Fruit fly (Drosophila melanogaster) whole organism, embryonic: ENCODE results near the gene CG11891.
A peak's percentile ranks its signal among the peaks of the same experiment; 100 is the strongest.

Experiments
- B-H1 ChIP-seq: fragments of 200-800 bp; sonication (Bioruptor generic); IDR thresholded peaks from 3 replicates; pipeline ENCODE4 v1.3.6; 2022; ENCODE audit warnings: missing biosample characterization, missing genetic modification characterization
- B-H2 ChIP-seq: fragments of 200-800 bp; sonication (Bioruptor generic); optimal IDR thresholded peaks from 2 replicates; lab custom pipeline; 2018; ENCODE audit warnings: missing biosample characterization, mild to moderate bottlenecking, missing genetic modification characterization
- CG10147 ChIP-seq: fragments of 200-800 bp; sonication (Bioruptor generic); optimal IDR thresholded peaks from 2 replicates; lab custom pipeline; 2019; ENCODE audit warnings: missing biosample characterization, mild to moderate bottlenecking, missing genetic modification characterization, moderate library complexity
- CG10543 ChIP-seq: fragments of 200-800 bp; sonication (Bioruptor generic); optimal IDR thresholded peaks from 3 replicates; lab custom pipeline; 2017; ENCODE audit warnings: missing biosample characterization, mild to moderate bottlenecking, missing genetic modification characterization, moderate library complexity
- CG11560 ChIP-seq: fragments of 200-800 bp; sonication (Bioruptor generic); IDR thresholded peaks from 3 replicates; pipeline ENCODE4 v1.3.6; 2022; ENCODE audit warnings: missing biosample characterization, missing genetic modification characterization
- CG12219 ChIP-seq: fragments of 200-800 bp; sonication (Bioruptor generic); optimal IDR thresholded peaks from 3 replicates; lab custom pipeline; 2018; ENCODE audit warnings: missing biosample characterization, mild to moderate bottlenecking, missing genetic modification characterization
- CG12236 ChIP-seq: fragments of 200-800 bp; sonication (Bioruptor generic); optimal IDR thresholded peaks from 2 replicates; lab custom pipeline; 2016; ENCODE audit warnings: missing biosample characterization, missing genetic modification characterization
- CG1602 ChIP-seq: fragments of 200-800 bp; sonication (Bioruptor generic); optimal IDR thresholded peaks from 3 replicates; lab custom pipeline; 2016; ENCODE audit warnings: missing biosample characterization, missing genetic modification characterization
- CG1603 ChIP-seq: fragments of 200-800 bp; sonication (Bioruptor generic); optimal IDR thresholded peaks from 2 replicates; lab custom pipeline; 2019; ENCODE audit warnings: missing biosample characterization, mild to moderate bottlenecking, missing genetic modification characterization, moderate library complexity
- CG17186 ChIP-seq: fragments of 200-800 bp; sonication (Bioruptor generic); optimal IDR thresholded peaks from 3 replicates; lab custom pipeline; 2017; ENCODE audit warnings: missing biosample characterization, missing genetic modification reagents, missing genetic modification characterization
- CG18764 ChIP-seq: fragments of 200-800 bp; sonication (Bioruptor generic); optimal IDR thresholded peaks from 3 replicates; lab custom pipeline; 2016; ENCODE audit warnings: missing biosample characterization, missing genetic modification characterization
- CG2202 ChIP-seq: fragments of 200-800 bp; sonication (Bioruptor generic); optimal IDR thresholded peaks from 2 replicates; lab custom pipeline; 2018; ENCODE audit warnings: missing biosample characterization, mild to moderate bottlenecking, missing genetic modification characterization
- CG2678 ChIP-seq: fragments of 200-800 bp; sonication (Bioruptor generic); optimal IDR thresholded peaks from 3 replicates; lab custom pipeline; 2019; ENCODE audit warnings: missing biosample characterization, mild to moderate bottlenecking, missing genetic modification characterization, moderate library complexity
- CG30020 ChIP-seq: fragments of 200-800 bp; optimal IDR thresholded peaks from 2 replicates; lab custom pipeline; 2019; ENCODE audit warnings: missing biosample characterization, mild to moderate bottlenecking, missing genetic modification characterization, moderate library complexity
- CG30431 ChIP-seq: fragments of 200-800 bp; sonication (Bioruptor generic); optimal IDR thresholded peaks from 2 replicates; lab custom pipeline; 2017; ENCODE audit warnings: missing biosample characterization, missing genetic modification characterization
- CG32772 ChIP-seq: fragments of 200-800 bp; sonication (Bioruptor generic); IDR thresholded peaks from 2 replicates; pipeline ENCODE4 v1.3.6; 2022; ENCODE audit warnings: missing biosample characterization, missing genetic modification characterization
- CG33557 ChIP-seq: fragments of 200-800 bp; sonication (Bioruptor generic); optimal IDR thresholded peaks from 2 replicates; lab custom pipeline; 2019; ENCODE audit warnings: missing biosample characterization, mild to moderate bottlenecking, missing genetic modification characterization, moderate library complexity
- CG3726 ChIP-seq: fragments of 200-800 bp; sonication (Bioruptor generic); IDR thresholded peaks from 3 replicates; pipeline ENCODE4, ENCODE4 v1.3.6; 2022; ENCODE audit warnings: missing biosample characterization, missing genetic modification characterization
- CG6683 ChIP-seq: fragments of 200-800 bp; sonication (Bioruptor generic); optimal IDR thresholded peaks from 2 replicates; lab custom pipeline; 2017; ENCODE audit warnings: missing biosample characterization, mild to moderate bottlenecking, missing genetic modification characterization, missing genetic modification reagents
- CG7786 ChIP-seq: fragments of 200-800 bp; sonication (Bioruptor generic); optimal IDR thresholded peaks from 2 replicates; lab custom pipeline; 2016; ENCODE audit warnings: missing biosample characterization, missing genetic modification characterization
- CG8944 ChIP-seq: fragments of 200-800 bp; sonication (Bioruptor generic); optimal IDR thresholded peaks from 3 replicates; lab custom pipeline; 2016; ENCODE audit warnings: missing biosample characterization, missing genetic modification characterization
- CTCF ChIP-seq: fragments of 200-800 bp; sonication (Bioruptor generic); optimal IDR thresholded peaks from 2 replicates; lab custom pipeline; 2017; ENCODE audit warnings: missing biosample characterization, mild to moderate bottlenecking, missing genetic modification characterization, moderate library complexity
- D19A ChIP-seq: fragments of 200-800 bp; optimal IDR thresholded peaks from 3 replicates; lab custom pipeline; 2019; ENCODE audit warnings: missing biosample characterization, mild to moderate bottlenecking, missing genetic modification characterization, moderate library complexity
- GATAe ChIP-seq: fragments of 200-800 bp; sonication (Bioruptor generic); conservative IDR thresholded peaks from 2 replicates; pipeline ENCODE4 v1.3.6; 2022; ENCODE audit warnings: missing biosample characterization, missing genetic modification characterization
- Gsc ChIP-seq: fragments of 200-800 bp; sonication (Bioruptor generic); IDR thresholded peaks from 2 replicates; pipeline ENCODE4 v1.3.6; 2022; ENCODE audit warnings: missing biosample characterization, missing genetic modification characterization
- Hey ChIP-seq: fragments of 200-800 bp; sonication (Bioruptor generic); optimal IDR thresholded peaks from 3 replicates; lab custom pipeline; 2018; ENCODE audit warnings: missing biosample characterization, mild to moderate bottlenecking, missing genetic modification characterization
- Hmx ChIP-seq: fragments of 200-800 bp; sonication (Bioruptor generic); optimal IDR thresholded peaks from 2 replicates; lab custom pipeline; 2016; ENCODE audit warnings: missing biosample characterization, missing genetic modification characterization
- MESR4 ChIP-seq: fragments of 200-800 bp; sonication (Bioruptor generic); optimal IDR thresholded peaks from 2 replicates; lab custom pipeline; 2018; ENCODE audit warnings: missing biosample characterization, mild to moderate bottlenecking, missing genetic modification characterization, moderate library complexity
- Nf-YC ChIP-seq: fragments of 200-800 bp; optimal IDR thresholded peaks from 3 replicates; lab custom pipeline; 2019; ENCODE audit warnings: missing biosample characterization, mild to moderate bottlenecking, missing genetic modification characterization, moderate library complexity
- Oli ChIP-seq: fragments of 200-800 bp; sonication (Bioruptor generic); optimal IDR thresholded peaks from 2 replicates; lab custom pipeline; 2018; ENCODE audit warnings: missing biosample characterization, mild to moderate bottlenecking, missing genetic modification characterization, moderate library complexity
- ase ChIP-seq: fragments of 200-800 bp; sonication (Bioruptor generic); IDR thresholded peaks from 3 replicates; pipeline ENCODE4 v1.3.6; 2022; ENCODE audit warnings: missing biosample characterization, missing genetic modification characterization
- bbx ChIP-seq: fragments of 200-800 bp; sonication (Bioruptor generic); IDR thresholded peaks from 2 replicates; pipeline ENCODE4 v1.3.6; 2022; ENCODE audit warnings: missing biosample characterization, missing genetic modification characterization; ENCODE audit not compliant: partially characterized antibody
- chinmo ChIP-seq: fragments of 200-800 bp; sonication (Bioruptor generic); IDR thresholded peaks from 4 replicates; pipeline ENCODE4 v1.3.6; 2022; ENCODE audit warnings: missing biosample characterization, missing genetic modification characterization; ENCODE audit not compliant: partially characterized antibody
- corto ChIP-seq: fragments of 200-800 bp; sonication (Bioruptor generic); optimal IDR thresholded peaks from 2 replicates; lab custom pipeline; 2016; ENCODE audit warnings: missing biosample characterization, mild to moderate bottlenecking, missing genetic modification characterization, moderate library complexity
- crp ChIP-seq, 2 experiments: fragments of 200-800 bp; sonication (Bioruptor generic); optimal IDR thresholded peaks; 2 replicates in 1 of 2; 3 replicates in 1 of 2; lab custom pipeline; 2017; ENCODE audit warnings: missing biosample characterization in 2 of 2, missing genetic modification characterization in 2 of 2, mild to moderate bottlenecking in 1 of 2, moderate library complexity in 1 of 2
- disco-r ChIP-seq: fragments of 200-800 bp; sonication (Bioruptor generic); optimal IDR thresholded peaks from 2 replicates; lab custom pipeline; 2016; ENCODE audit warnings: missing biosample characterization, missing genetic modification characterization
- fu2 ChIP-seq: fragments of 200-800 bp; sonication (Bioruptor generic); optimal IDR thresholded peaks from 2 replicates; lab custom pipeline; 2016; ENCODE audit warnings: missing biosample characterization, missing genetic modification characterization
- grn ChIP-seq: fragments of 200-800 bp; sonication (Bioruptor generic); optimal IDR thresholded peaks from 3 replicates; lab custom pipeline; 2017; ENCODE audit warnings: missing biosample characterization, missing genetic modification characterization
- lmd ChIP-seq: fragments of 200-800 bp; sonication (Bioruptor generic); IDR thresholded peaks from 2 replicates; pipeline ENCODE4 v1.3.6; 2022; ENCODE audit warnings: missing biosample characterization, missing genetic modification characterization
- lov ChIP-seq, 2 experiments: fragments of 200-800 bp in 1 of 2; fragments of >200 bp in 1 of 2; sonication (Bioruptor generic) in 1 of 2; IDR thresholded peaks in 1 of 2; optimal IDR thresholded peaks in 1 of 2; 2 replicates in 1 of 2; 3 replicates in 1 of 2; pipeline versions ENCODE4 v1.3.6 to Lab custom; 2017 to 2022; ENCODE audit warnings: missing biosample characterization in 1 of 2, missing genetic modification characterization in 1 of 2
- mld ChIP-seq: fragments of 200-800 bp; sonication (Bioruptor generic); IDR thresholded peaks from 3 replicates; pipeline ENCODE4 v1.3.6; 2022; ENCODE audit warnings: missing biosample characterization, missing genetic modification characterization; ENCODE audit not compliant: partially characterized antibody
- nerfin-1 ChIP-seq: fragments of 200-800 bp; sonication (Bioruptor generic); optimal IDR thresholded peaks from 3 replicates; lab custom pipeline; 2019; ENCODE audit warnings: missing biosample characterization, mild to moderate bottlenecking, missing genetic modification characterization, moderate library complexity
- ranshi ChIP-seq: fragments of 200-800 bp; sonication (Bioruptor generic); IDR thresholded peaks from 2 replicates; pipeline ENCODE4 v1.3.6; 2022; ENCODE audit warnings: missing biosample characterization, missing genetic modification characterization
- scrt ChIP-seq: fragments of 200-800 bp; sonication (Bioruptor generic); optimal IDR thresholded peaks from 2 replicates; lab custom pipeline; 2018; ENCODE audit warnings: missing biosample characterization, mild to moderate bottlenecking, missing genetic modification characterization, moderate library complexity
- shn ChIP-seq: fragments of 200-800 bp; sonication (Bioruptor generic); optimal IDR thresholded peaks from 3 replicates; lab custom pipeline; 2016; ENCODE audit warnings: missing biosample characterization, missing genetic modification characterization
- trh ChIP-seq: fragments of 200-800 bp; sonication (Bioruptor generic); optimal IDR thresholded peaks from 2 replicates; lab custom pipeline; 2016; ENCODE audit warnings: missing biosample characterization, missing genetic modification characterization
- unpg ChIP-seq: fragments of 200-800 bp; sonication (Bioruptor generic); optimal IDR thresholded peaks from 3 replicates; lab custom pipeline; 2018; ENCODE audit warnings: missing biosample characterization, mild to moderate bottlenecking, missing genetic modification characterization, moderate library complexity
- zf30C ChIP-seq: fragments of 200-800 bp; sonication (Bioruptor generic); optimal IDR thresholded peaks from 3 replicates; lab custom pipeline; 2018; ENCODE audit warnings: missing biosample characterization, mild to moderate bottlenecking, missing genetic modification characterization

Gene CG11891

DNA sequence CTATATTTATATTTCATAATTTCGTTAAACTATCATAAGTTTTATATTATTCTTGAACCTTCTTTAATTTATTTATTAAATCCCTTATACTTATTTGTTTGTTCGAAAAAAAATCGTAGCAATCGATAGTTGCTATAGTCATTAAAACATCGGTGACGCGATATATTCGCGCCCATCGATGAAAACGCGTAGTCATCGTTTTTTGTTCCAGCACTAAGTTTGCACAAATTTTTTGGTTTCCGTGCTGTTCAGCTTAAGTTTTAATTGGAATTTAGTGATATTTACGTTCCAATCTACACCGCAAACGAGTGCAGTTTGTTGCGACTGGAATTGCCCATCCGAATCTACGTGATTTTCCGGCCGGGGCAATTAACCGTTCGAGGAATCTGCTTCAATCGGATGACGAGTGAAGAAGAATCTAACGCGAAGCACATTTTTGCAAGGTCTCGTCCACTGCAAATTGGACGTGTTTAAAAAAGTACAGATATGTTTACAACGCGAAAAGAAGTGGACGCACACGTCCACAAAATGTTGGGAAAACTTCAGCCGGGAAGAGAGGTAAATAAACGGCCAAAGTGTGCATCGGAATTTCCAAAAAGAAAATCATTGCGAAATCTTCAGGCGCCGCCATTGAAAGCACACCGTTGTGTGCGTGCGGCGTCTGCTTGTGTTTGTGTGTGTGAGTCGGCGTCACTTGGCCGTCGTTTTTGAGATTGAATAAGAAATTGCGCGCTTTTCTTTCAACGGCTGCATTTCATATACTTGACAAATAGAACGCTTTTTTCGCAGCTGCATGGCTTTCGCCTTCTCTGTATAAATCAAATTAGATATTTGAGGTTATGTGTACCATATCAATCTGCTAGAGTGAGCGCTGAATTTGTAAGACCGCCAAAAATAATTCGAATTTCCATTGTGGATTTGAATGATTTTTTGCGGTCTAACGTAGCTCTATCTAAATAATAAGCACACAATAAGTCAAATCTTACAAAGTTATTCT lies 20.6 kb upstream of the CG11891 start, which contains the start of gene Nup358:
Nup358 (plus strand) TSS at position 204 of the 997 bp plus-strand sequence.
- TF ChIP-seq CG10543 (peak; percentile 14), Hmx (GFP tag; lab: Kevin White, UChicago) (no peak), CG17186 (GFP tag; lab: Kevin White, UChicago) (peak; percentile 58), zf30C (no peak), CG30020 (tag; lab: Kevin White, UChicago) (peak; percentile 35), unpg (GFP tag; lab: Kevin White, UChicago) (no peak), nerfin-1 (tag; lab: Kevin White, UChicago) (peak; percentile 98), fu2 (GFP tag; lab: Kevin White, UChicago) (no peak), scrt (no peak), chinmo (GFP tag; lab: Robert Waterston, UW) (peak; percentile 98), Hey (tag; lab: Kevin White, UChicago) (no peak), B-H2 (GFP tag; lab: Kevin White, UChicago) (peak; percentile 55), CG33557 (GFP tag; lab: Kevin White, UChicago) (no peak), CG11560 (tag; lab: Robert Waterston, UW) (no peak), CG6683 (GFP tag; lab: Kevin White, UChicago) (no peak), corto (GFP tag; lab: Kevin White, UChicago) (peak; percentile 16), shn (GFP tag; lab: Kevin White, UChicago) (no peak), CTCF (GFP tag; lab: Kevin White, UChicago) (no peak), CG2678 (tag; lab: Kevin White, UChicago) (no peak), lov (optimal IDR thresholded peaks at IDR 0.05; lab: Kevin White, UChicago) (no peak), lov (GFP tag; IDR thresholded peaks at IDR 0.05; lab: Robert Waterston, UW) (no peak), CG3726 (GFP tag; lab: Robert Waterston, UW) (no peak), mld (GFP tag; lab: Robert Waterston, UW) (peak; percentile 97), CG1603 (peak; percentile 62), CG7786 (GFP tag; lab: Kevin White, UChicago) (no peak), MESR4 (peak; percentile 24), trh (no peak), D19A (tag; lab: Kevin White, UChicago) (no peak), Nf-YC (peak; percentile 11), CG12219 (GFP tag; lab: Kevin White, UChicago) (no peak), CG10147 (GFP tag; lab: Kevin White, UChicago) (no peak), grn (GFP tag; lab: Kevin White, UChicago) (no peak), disco-r (GFP tag; lab: Kevin White, UChicago) (no peak), Oli (no peak), Gsc (no peak), ranshi (GFP tag; lab: Robert Waterston, UW) (no peak), CG12236 (GFP tag; lab: Kevin White, UChicago) (no peak), CG32772 (no peak), crp (GFP tag; optimal IDR thresholded peaks at IDR 0.05; lab: Kevin White, UChicago) (no peak), CG18764 (no peak), CG2202 (tag; lab: Kevin White, UChicago) (no peak), B-H1 (no peak), CG30431 (GFP tag; lab: Kevin White, UChicago) (no peak), bbx (peak; percentile 99), GATAe (GFP tag; lab: Robert Waterston, UW) (no peak), CG8944 (no peak), CG1602 (GFP tag; lab: Kevin White, UChicago) (no peak), lmd (no peak), ase (GFP tag; lab: Robert Waterston, UW) (no peak)
